Worm (Caenorhabditis elegans) whole organism, young adult: Measurements from ENCODE around the gene set-2.

ENCODE experiments used
- F10E7.11 ChIP-seq: sonication (generic microtip); optimal IDR thresholded peaks from 2 replicates; lab custom pipeline; 2017; ENCODE audit warnings: mild to moderate bottlenecking, missing genetic modification characterization, moderate library complexity, missing compliant biosample characterization
- T26A5.8 ChIP-seq: sonication (generic microtip); optimal IDR thresholded peaks from 2 replicates; lab custom pipeline; 2016; ENCODE audit warnings: missing genetic modification characterization, missing compliant biosample characterization
- ama-1 ChIP-seq, 3 experiments: fragments of 150-350 bp in 1 of 3; sonication (generic microtip) in 2 of 3; optimal IDR thresholded peaks; 2 replicates each; lab custom pipeline; 2014 to 2018; ENCODE audit warnings: missing biosample characterization in 2 of 3, missing genetic modification characterization in 2 of 3, missing genetic modification reagents in 2 of 3
- ekl-4 ChIP-seq: fragments of 200-800 bp; sonication (Bioruptor generic); IDR thresholded peaks from 2 replicates; pipeline ENCODE4 v1.3.6; 2022; ENCODE audit warnings: missing genetic modification reagents, missing genetic modification characterization, missing compliant biosample characterization
- let-526 ChIP-seq: fragments of 200-800 bp; sonication (Bioruptor generic); IDR thresholded peaks from 2 replicates; pipeline ENCODE4 v1.3.6; 2022; ENCODE audit warnings: missing genetic modification reagents, missing genetic modification characterization, missing compliant biosample characterization
- lin-54 ChIP-seq: fragments of 200-800 bp; sonication (Bioruptor generic); optimal IDR thresholded peaks from 2 replicates; lab custom pipeline; 2018; ENCODE audit warnings: mild to moderate bottlenecking, missing genetic modification characterization, missing compliant biosample characterization
- lsl-1 ChIP-seq: fragments of 200-800 bp; sonication (Bioruptor generic); optimal IDR thresholded peaks from 2 replicates; lab custom pipeline; 2018; ENCODE audit warnings: mild to moderate bottlenecking, missing genetic modification characterization, moderate library complexity, missing compliant biosample characterization
- snpc-1.3 ChIP-seq: sonication (generic microtip); optimal IDR thresholded peaks from 2 replicates; lab custom pipeline; 2017; ENCODE audit warnings: missing genetic modification characterization, mild to moderate bottlenecking, missing compliant biosample characterization, antibody characterized with exemption, moderate library complexity, missing genotype, missing genetic modification reagents; ENCODE audit not compliant: insufficient read depth
- snpc-4 ChIP-seq, 5 experiments: fragments of 150-350 bp in 1 of 5; sonication (generic microtip) in 4 of 5; optimal IDR thresholded peaks; 2 replicates each; lab custom pipeline; 2014 to 2018; ENCODE audit warnings: missing genetic modification characterization in 5 of 5, missing biosample characterization in 3 of 5, antibody characterized with exemption in 2 of 5, mild to moderate bottlenecking in 2 of 5, missing compliant biosample characterization in 2 of 5, missing genotype in 2 of 5, moderate library complexity in 2 of 5, missing genetic modification reagents in 1 of 5

DNA sequence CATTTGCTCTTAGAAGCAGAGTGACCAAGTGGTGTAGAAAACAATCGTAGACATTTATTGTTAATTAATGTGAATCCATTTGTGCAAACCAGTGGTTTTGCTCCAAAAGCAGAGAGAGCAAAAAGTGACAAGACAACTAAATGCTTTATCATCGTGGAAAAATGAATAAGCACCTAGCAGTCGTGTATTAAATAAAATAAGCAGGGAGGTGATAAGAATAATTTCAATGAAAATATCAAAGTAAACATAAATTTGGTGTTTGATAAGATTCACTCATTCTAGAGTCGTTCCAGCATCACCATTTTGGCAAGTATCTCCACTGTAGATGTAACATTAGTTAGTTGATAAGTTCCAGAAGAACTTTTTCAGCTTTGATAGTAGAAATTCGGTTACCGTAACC lies 42.7 kb downstream of the set-2 start, which contains the start of gene clec-6:
- no peak for TF ChIP-seq T26A5.8 (tag; lab: Kevin White, UChicago)
- no peak for TF ChIP-seq snpc-1.3 (tag; lab: Kevin White, UChicago)
- TF ChIP-seq ekl-4 (GFP tag; lab: Robert Waterston, UW) = no peak
- no peak for TF ChIP-seq lin-54 (GFP tag; lab: Kevin White, UChicago)
- TF ChIP-seq ama-1 (optimal IDR thresholded peaks at IDR 0.05; lab: Kevin White, UChicago) = no peak
- no peak for TF ChIP-seq ama-1 (GFP tag; optimal IDR thresholded peaks at IDR 0.05; lab: Kevin White, UChicago)
- TF ChIP-seq snpc-4 (GFP tag; optimal IDR thresholded peaks at IDR 0.05; lab: Kevin White, UChicago) = no peak
- TF ChIP-seq snpc-4 (tag; optimal IDR thresholded peaks at IDR 0.05; lab: Kevin White, UChicago) = no peak
- TF ChIP-seq let-526 (GFP tag; lab: Robert Waterston, UW) = no peak
- no peak for TF ChIP-seq F10E7.11 (tag; lab: Kevin White, UChicago)
- TF ChIP-seq lsl-1 (GFP tag; lab: Kevin White, UChicago) = no peak
